Fruit fly (Drosophila melanogaster): ENCODE results near the gene rdo.

DNA sequence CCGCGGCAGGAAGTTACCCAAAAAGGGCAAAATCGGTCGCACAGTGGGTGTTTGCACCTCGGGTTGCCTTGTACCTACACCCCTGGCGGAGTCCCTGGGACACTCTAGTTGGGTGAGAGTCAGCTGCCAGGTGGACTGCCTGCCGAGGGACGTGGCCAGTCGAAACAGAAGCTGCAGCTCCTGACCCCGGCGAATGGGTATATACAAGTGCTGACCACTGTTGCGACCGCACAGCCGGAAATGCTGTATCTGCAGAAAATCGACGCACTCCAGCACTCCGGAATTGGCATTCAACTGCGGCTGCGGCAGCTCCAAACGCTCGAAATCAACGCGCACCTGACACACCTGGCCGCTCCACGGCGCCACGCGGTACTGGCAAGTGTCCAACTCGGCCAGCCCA is 79.5 kb downstream of the rdo start:
- TF ChIP-seq fd85E (GFP tag; optimal IDR thresholded peaks at IDR 0.05) (no peak), CG6808 (GFP tag; optimal IDR thresholded peaks at IDR 0.05) (no peak), fd59A (GFP tag; optimal IDR thresholded peaks at IDR 0.05) (no peak), Sox102F (GFP tag; optimal IDR thresholded peaks at IDR 0.05) (no peak), Hr4 (GFP tag; optimal IDR thresholded peaks at IDR 0.05) (no peak), Hr38 (GFP tag; optimal IDR thresholded peaks at IDR 0.05) (no peak), CG1621 (tag; optimal IDR thresholded peaks at IDR 0.05) (no peak), ss (GFP tag; optimal IDR thresholded peaks at IDR 0.05) (no peak), Lpt (GFP tag; optimal IDR thresholded peaks at IDR 0.05) (no peak), CG6163 (GFP tag; IDR thresholded peaks at IDR 0.05) (no peak), esn (GFP tag; optimal IDR thresholded peaks at IDR 0.05) (no peak), CG32006 (GFP tag; optimal IDR thresholded peaks at IDR 0.05) (no peak), CG4318 (GFP tag; optimal IDR thresholded peaks at IDR 0.05) (no peak), vri (GFP tag; optimal IDR thresholded peaks at IDR 0.05) (no peak)

All from whole organism, prepupa.